Worm (Caenorhabditis elegans): ENCODE data around the gene akap-1.

akap-1 gene

DNA sequence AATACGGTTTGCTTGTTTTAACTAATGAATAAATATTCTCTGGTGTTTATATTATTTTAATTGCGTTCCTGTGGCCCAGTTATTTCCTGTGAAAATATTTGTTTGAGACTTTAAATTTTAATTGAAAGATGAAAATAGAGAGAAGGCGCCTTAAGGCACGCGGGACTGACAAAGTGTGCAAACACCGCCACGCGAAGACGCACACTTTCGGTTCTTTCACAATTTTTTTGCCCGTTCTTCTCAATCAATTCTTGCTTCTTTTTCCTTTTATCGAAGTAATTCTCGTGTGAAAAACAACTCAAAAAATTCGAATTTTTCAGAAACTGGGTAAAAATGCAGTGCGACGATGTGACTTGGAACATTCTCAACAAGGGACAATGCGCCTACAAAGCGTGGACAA, 25.9 kb downstream of the akap-1 start, which contains the start of gene C16A3.6:
TSS of gene C16A3.6 (plus strand) at position 84 of the 400 bp plus-strand sequence.
- no peak for TF ChIP-seq elt-3 (tag; optimal IDR thresholded peaks at IDR 0.05)
- TF ChIP-seq nhr-23 (tag; optimal IDR thresholded peaks at IDR 0.05), result no peak
- no peak for TF ChIP-seq mdl-1 (tag; optimal IDR thresholded peaks at IDR 0.05)
- TF ChIP-seq ZK546.5 (tag; optimal IDR thresholded peaks at IDR 0.05), result no peak
- no peak for TF ChIP-seq unc-62 (GFP tag; optimal IDR thresholded peaks at IDR 0.05)
- no peak for TF ChIP-seq peb-1 (tag; optimal IDR thresholded peaks at IDR 0.05)
- peak; percentile 9 to 69 for TF ChIP-seq lsy-2 (tag; optimal IDR thresholded peaks at IDR 0.05)
- no peak for TF ChIP-seq elt-1 (tag; optimal IDR thresholded peaks at IDR 0.05)
- peak; percentile 25 for TF ChIP-seq F13H6.1 (tag; optimal IDR thresholded peaks at IDR 0.05)
- TF ChIP-seq unc-55 (GFP tag; optimal IDR thresholded peaks at IDR 0.05), result peak; percentile 12
- TF ChIP-seq nhr-25 (tag; optimal IDR thresholded peaks at IDR 0.05), result no peak
- no peak for TF ChIP-seq R02D3.7 (tag; optimal IDR thresholded peaks at IDR 0.05)
- no peak for TF ChIP-seq aly-2 (tag; optimal IDR thresholded peaks at IDR 0.05)
- TF ChIP-seq sem-4 (tag; optimal IDR thresholded peaks at IDR 0.05), result no peak
- no peak for TF ChIP-seq mbf-1 (tag; optimal IDR thresholded peaks at IDR 0.05)
- TF ChIP-seq crh-2 (tag; optimal IDR thresholded peaks at IDR 0.05), result no peak
- TF ChIP-seq gmeb-1 (tag; optimal IDR thresholded peaks at IDR 0.05), result peak; percentile 18
- no peak for TF ChIP-seq Y55F3AM.14 (GFP tag; optimal IDR thresholded peaks at IDR 0.05)
- TF ChIP-seq nhr-21 (tag; optimal IDR thresholded peaks at IDR 0.05), result no peak

- TF ChIP-seq nhr-23 (tag; optimal IDR thresholded peaks at IDR 0.05), result no peak
- no peak for TF ChIP-seq crh-2 (tag; optimal IDR thresholded peaks at IDR 0.05)
- TF ChIP-seq aly-2 (tag; optimal IDR thresholded peaks at IDR 0.05), result no peak
- no peak for TF ChIP-seq gmeb-1 (tag; optimal IDR thresholded peaks at IDR 0.05)
- TF ChIP-seq lsy-2 (tag; optimal IDR thresholded peaks at IDR 0.05), result no peak
- TF ChIP-seq lin-11 (tag; optimal IDR thresholded peaks at IDR 0.05), result no peak
- TF ChIP-seq sma-3 (GFP tag; optimal IDR thresholded peaks at IDR 0.05), result no peak
- no peak for TF ChIP-seq lin-13 (GFP tag; optimal IDR thresholded peaks at IDR 0.05)
- no peak for TF ChIP-seq R02D3.7 (tag; optimal IDR thresholded peaks at IDR 0.05)
- TF ChIP-seq dmd-4 (tag; optimal IDR thresholded peaks at IDR 0.05), result no peak
- no peak for TF ChIP-seq nhr-12 (tag; optimal IDR thresholded peaks at IDR 0.05)
- TF ChIP-seq elt-1 (tag; optimal IDR thresholded peaks at IDR 0.05), result no peak
- no peak for TF ChIP-seq ztf-4 (tag; optimal IDR thresholded peaks at IDR 0.05)
- no peak for TF ChIP-seq nhr-11 (tag; optimal IDR thresholded peaks at IDR 0.05)
- no peak for TF ChIP-seq unc-55 (GFP tag; optimal IDR thresholded peaks at IDR 0.05)
- TF ChIP-seq C34F6.9 (tag; optimal IDR thresholded peaks at IDR 0.05), result no peak
- TF ChIP-seq peb-1 (tag; optimal IDR thresholded peaks at IDR 0.05), result no peak
- no peak for TF ChIP-seq mdl-1 (tag; optimal IDR thresholded peaks at IDR 0.05)
- TF ChIP-seq ztf-1 (GFP tag; conservative IDR thresholded peaks at IDR 0.05), result no peak
Measured at ce11 chrIII:6380472-6380871, 27.3 kb downstream of the akap-1 start, which contains the start of gene C16A3.5. C16A3.5 (plus strand) TSS chrIII:6380772.

DNA sequence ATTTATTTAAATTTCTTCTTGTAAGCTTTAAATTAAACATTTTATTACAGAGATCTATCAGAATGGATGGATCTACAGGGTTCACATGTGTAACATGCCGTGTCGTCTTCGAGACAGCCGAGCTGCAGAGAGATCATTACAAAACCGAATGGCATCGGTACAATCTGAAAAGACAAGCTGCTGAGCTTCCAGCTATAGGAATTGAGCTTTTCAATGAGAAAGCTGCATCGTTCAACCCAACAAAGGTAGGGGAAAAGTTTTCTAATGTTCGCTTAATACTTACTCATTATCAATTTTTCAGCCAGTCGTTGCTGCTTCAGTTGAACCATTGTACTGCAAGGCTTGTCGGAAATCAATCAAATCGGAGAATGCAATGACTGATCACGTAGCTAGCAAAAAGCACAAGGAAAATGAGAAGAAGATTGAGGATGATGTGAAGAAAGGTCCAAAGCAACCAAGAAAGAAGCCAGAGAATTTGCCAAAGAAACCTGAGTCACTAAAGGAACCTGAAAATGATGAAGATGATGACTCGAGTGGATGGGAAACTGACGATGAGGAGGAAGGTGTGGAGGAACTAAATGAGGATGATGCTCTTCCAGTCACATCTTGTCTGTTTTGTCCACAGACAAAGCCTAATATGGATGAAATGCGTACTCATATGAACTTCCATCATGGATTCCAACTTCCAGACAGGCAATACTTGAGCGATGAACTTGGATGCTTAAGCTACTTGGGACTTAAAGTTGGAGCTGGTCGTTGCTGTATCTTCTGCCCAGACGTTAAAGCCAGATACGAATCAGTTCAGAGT, 28.6 kb downstream of the akap-1 start, which contains the start of gene znf-622:
TSS of gene znf-622 (plus strand) at position 51 of the 808 bp plus-strand sequence.
- TF ChIP-seq nhr-21 (tag; optimal IDR thresholded peaks at IDR 0.05), result no peak
- no peak for TF ChIP-seq mbf-1 (tag; optimal IDR thresholded peaks at IDR 0.05)
- no peak for TF ChIP-seq lsy-2 (tag; optimal IDR thresholded peaks at IDR 0.05)
- no peak for TF ChIP-seq sma-9 (GFP tag; optimal IDR thresholded peaks at IDR 0.05)
- no peak for TF ChIP-seq sma-9 (tag; optimal IDR thresholded peaks at IDR 0.05)
- no peak for TF ChIP-seq peb-1 (tag; optimal IDR thresholded peaks at IDR 0.05)
- no peak for TF ChIP-seq ama-1 (optimal IDR thresholded peaks at IDR 0.05)
- TF ChIP-seq ceh-16 (tag; optimal IDR thresholded peaks at IDR 0.05), result no peak
- TF ChIP-seq F13H6.1 (tag; optimal IDR thresholded peaks at IDR 0.05), result no peak
- no peak for TF ChIP-seq lin-13 (GFP tag; optimal IDR thresholded peaks at IDR 0.05)
- no peak for TF ChIP-seq nhr-6 (tag; optimal IDR thresholded peaks at IDR 0.05)
- TF ChIP-seq nhr-25 (tag; optimal IDR thresholded peaks at IDR 0.05), result no peak
- no peak for TF ChIP-seq nhr-10 (tag; optimal IDR thresholded peaks at IDR 0.05)
- no peak for TF ChIP-seq nhr-11 (tag; optimal IDR thresholded peaks at IDR 0.05)
- TF ChIP-seq zag-1 (tag; optimal IDR thresholded peaks at IDR 0.05), result no peak
- no peak for TF ChIP-seq C34F6.9 (tag; optimal IDR thresholded peaks at IDR 0.05)
- no peak for TF ChIP-seq lin-11 (tag; optimal IDR thresholded peaks at IDR 0.05)
- TF ChIP-seq nhr-129 (tag; optimal IDR thresholded peaks at IDR 0.05), result no peak
- TF ChIP-seq fos-1 (tag; optimal IDR thresholded peaks at IDR 0.05), result no peak
- no peak for TF ChIP-seq sma-3 (GFP tag; optimal IDR thresholded peaks at IDR 0.05)
- no peak for TF ChIP-seq ztf-11 (tag; optimal IDR thresholded peaks at IDR 0.05)
